Fruit fly (Drosophila melanogaster): ENCODE results near the gene Ccdc56.
A peak's percentile ranks its signal among the peaks of the same experiment; 100 is the strongest.

Ccdc56 gene

dm6 chr3L:11680298-11680697, 28.5 kb upstream of the Ccdc56 start, which contains the start of gene CG32085 (continued):
- TF ChIP-seq ssp (GFP tag; IDR thresholded peaks at IDR 0.05) (no peak), CG1024 (GFP tag; IDR thresholded peaks at IDR 0.05) (no peak; the same call in 1 of the 2 replicates), CG17568 (GFP tag; optimal IDR thresholded peaks at IDR 0.05) (no peak), Dfd (GFP tag; optimal IDR thresholded peaks at IDR 0.05) (no peak), cato (GFP tag; optimal IDR thresholded peaks at IDR 0.05; ENCODE audit: borderline replicate concordance) (no peak), HLHmδ (GFP tag; optimal IDR thresholded peaks at IDR 0.05) (peak; percentile 18), chinmo (GFP tag; IDR thresholded peaks at IDR 0.05; ENCODE audit: partially characterized antibody) (peak; percentile 71; the same call in 2 of the 4 replicates), TFAM (GFP tag; optimal IDR thresholded peaks at IDR 0.05) (no peak), kay (GFP tag; optimal IDR thresholded peaks at IDR 0.05) (peak; percentile 30), CG11695 (GFP tag; IDR thresholded peaks at IDR 0.05) (peak; percentile 48; the same call in 1 of the 3 replicates), CG12071 (GFP tag; optimal IDR thresholded peaks at IDR 0.05) (peak; percentile 69), CG10366 (GFP tag; IDR thresholded peaks at IDR 0.05) (peak; percentile 32; the same call in 1 of the 2 replicates), CG1603 (tag; optimal IDR thresholded peaks at IDR 0.05) (no peak), salm (tag; optimal IDR thresholded peaks at IDR 0.05) (no peak), CG4707 (GFP tag; optimal IDR thresholded peaks at IDR 0.05) (no peak), CG17186 (GFP tag; optimal IDR thresholded peaks at IDR 0.05) (no peak), ro (GFP tag; IDR thresholded peaks at IDR 0.05) (no peak), ind (GFP tag; optimal IDR thresholded peaks at IDR 0.05) (peak; percentile 68), lov (optimal IDR thresholded peaks at IDR 0.05) (no peak), lov (GFP tag; IDR thresholded peaks at IDR 0.05) (no peak), h (optimal IDR thresholded peaks at IDR 0.05) (no peak), CG7271 (tag; optimal IDR thresholded peaks at IDR 0.05) (no peak), cwo (GFP tag; optimal IDR thresholded peaks at IDR 0.05) (peak; percentile 64), cad (GFP tag; optimal IDR thresholded peaks at IDR 0.05) (no peak), otp (GFP tag; IDR thresholded peaks at IDR 0.05) (peak; percentile 56; the same call in 1 of the 3 replicates), CG6854 (GFP tag; optimal IDR thresholded peaks at IDR 0.05) (no peak), CG12942 (GFP tag; optimal IDR thresholded peaks at IDR 0.05) (peak; percentile 15), CG10654 (GFP tag; optimal IDR thresholded peaks at IDR 0.05) (peak; percentile 23), kni (GFP tag; optimal IDR thresholded peaks at IDR 0.05) (peak; percentile 0), CG8089 (GFP tag; optimal IDR thresholded peaks at IDR 0.05) (no peak), CG10543 (GFP tag; optimal IDR thresholded peaks at IDR 0.05) (peak; percentile 60), CG16779 (GFP tag; IDR thresholded peaks at IDR 0.05) (peak; percentile 70; the same call in 1 of the 2 replicates), CG11504 (tag; optimal IDR thresholded peaks at IDR 0.05) (peak; percentile 45), CG7786 (GFP tag; optimal IDR thresholded peaks at IDR 0.05) (peak; percentile 62), CG13287 (GFP tag; IDR thresholded peaks at IDR 0.05; ENCODE audit: partially characterized antibody) (peak; percentile 18; the same call in 1 of the 2 replicates), wek (GFP tag; optimal IDR thresholded peaks at IDR 0.05) (no peak), CG15479 (GFP tag; optimal IDR thresholded peaks at IDR 0.05) (no peak), pan (optimal IDR thresholded peaks at IDR 0.05) (no peak), pan (GFP tag; optimal IDR thresholded peaks at IDR 0.05 in 1 of 2, IDR thresholded peaks at IDR 0.05 in 1 of 2) (peak in 1 of 2 experiments; percentile 54), yki (optimal IDR thresholded peaks at IDR 0.05) (no peak), CG11398 (GFP tag; optimal IDR thresholded peaks at IDR 0.05) (peak; percentile 4), gro (GFP tag; optimal IDR thresholded peaks at IDR 0.05) (peak; percentile 8), CG13624 (GFP tag; optimal IDR thresholded peaks at IDR 0.05) (peak; percentile 75), CG32767 (GFP tag; IDR thresholded peaks at IDR 0.05) (0 out of 2 replicates have a peak, but pooled peaks have one; percentile 20), Asciz (GFP tag; optimal IDR thresholded peaks at IDR 0.05) (no peak), Poxn (GFP tag; IDR thresholded peaks at IDR 0.05) (no peak), sd (tag; optimal IDR thresholded peaks at IDR 0.05) (peak; percentile 9), CG30403 (GFP tag; optimal IDR thresholded peaks at IDR 0.05) (peak; percentile 48), CG11696 (GFP tag; IDR thresholded peaks at IDR 0.05) (no peak), phol (tag; optimal IDR thresholded peaks at IDR 0.05) (no peak), B-H2 (GFP tag; optimal IDR thresholded peaks at IDR 0.05) (peak; percentile 48), ken (GFP tag; IDR thresholded peaks at IDR 0.05) (peak; percentile 48; the same call in 1 of the 3 replicates)

All from whole organism, embryonic.